Worm (Caenorhabditis elegans) whole organism, L3 larva: ENCODE measurements around the gene irld-61.

Experiments used
- aly-2 ChIP-seq: fragments of 150-350 bp; optimal IDR thresholded peaks from 2 replicates; lab custom pipeline; 2014; ENCODE audit warnings: missing biosample characterization, missing genetic modification characterization
- ama-1 ChIP-seq: fragments of 150-350 bp; optimal IDR thresholded peaks from 2 replicates; lab custom pipeline; 2018
- daf-12 ChIP-seq: fragments of 150-350 bp; optimal IDR thresholded peaks from 2 replicates; lab custom pipeline; 2014; ENCODE audit warnings: missing biosample characterization, missing genetic modification reagents, missing genetic modification characterization
- elt-2 ChIP-seq: sonication (generic microtip); optimal IDR thresholded peaks from 2 replicates; lab custom pipeline; 2016; ENCODE audit warnings: missing genetic modification reagents, mild to moderate bottlenecking, missing genetic modification characterization, missing compliant biosample characterization
- fos-1 ChIP-seq: fragments of 150-350 bp; optimal IDR thresholded peaks from 2 replicates; lab custom pipeline; 2014; ENCODE audit warnings: missing biosample characterization, missing genetic modification characterization
- lin-15B ChIP-seq: fragments of 150-350 bp; optimal IDR thresholded peaks from 2 replicates; lab custom pipeline; 2014; ENCODE audit warnings: missing biosample characterization, missing genetic modification characterization
- lin-39 ChIP-seq: fragments of 150-350 bp; optimal IDR thresholded peaks from 2 replicates; lab custom pipeline; 2018; ENCODE audit warnings: missing biosample characterization, missing genetic modification reagents, missing genetic modification characterization
- nhr-12 ChIP-seq: fragments of 150-350 bp; optimal IDR thresholded peaks from 2 replicates; lab custom pipeline; 2014; ENCODE audit warnings: missing biosample characterization, missing genetic modification characterization
- nhr-25 ChIP-seq: sonication (generic microtip); optimal IDR thresholded peaks from 2 replicates; lab custom pipeline; 2017; ENCODE audit warnings: missing biosample characterization, missing genetic modification characterization
- nhr-28 ChIP-seq: fragments of 150-350 bp; optimal IDR thresholded peaks from 2 replicates; lab custom pipeline; 2014; ENCODE audit warnings: missing biosample characterization, missing genetic modification characterization
- tbx-2 ChIP-seq: sonication (generic microtip); optimal IDR thresholded peaks from 2 replicates; lab custom pipeline; 2016; ENCODE audit warnings: mild to moderate bottlenecking, missing genetic modification characterization, missing compliant biosample characterization
- unc-39 ChIP-seq: sonication (generic microtip); optimal IDR thresholded peaks from 4 replicates; lab custom pipeline; 2017; ENCODE audit warnings: missing biosample characterization, missing genetic modification characterization
- unc-62 ChIP-seq: fragments of 150-350 bp; sonication (generic microtip); optimal IDR thresholded peaks from 4 replicates; lab custom pipeline; 2014; ENCODE audit warnings: missing biosample characterization, missing genetic modification reagents, missing genetic modification characterization
- zag-1 ChIP-seq: fragments of 150-350 bp; optimal IDR thresholded peaks from 2 replicates; lab custom pipeline; 2014; ENCODE audit warnings: missing biosample characterization, missing genetic modification characterization

DNA sequence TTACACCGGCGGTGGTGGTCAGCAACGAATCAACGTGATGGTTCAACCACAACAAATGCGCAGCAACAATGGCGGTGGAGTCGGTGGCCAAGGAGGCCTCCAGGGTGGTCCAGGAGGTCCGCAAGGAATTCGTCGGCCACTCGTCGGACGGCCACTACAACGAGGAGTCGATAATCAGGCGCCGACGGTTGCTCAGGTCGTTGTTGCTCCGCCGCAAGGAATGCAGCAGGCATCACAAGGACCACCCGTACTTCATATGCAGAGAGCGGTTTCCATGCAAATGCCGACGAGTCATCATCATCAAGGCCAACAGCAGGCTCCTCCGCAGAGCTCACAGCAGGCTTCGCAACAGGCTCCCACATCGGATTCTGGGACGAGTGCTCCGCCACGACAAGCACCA lies 20.8 kb upstream of the irld-61 start:
- TF ChIP-seq unc-39 (no peak), nhr-28 (tag; lab: Kevin White, UChicago) (no peak), unc-62 (GFP tag; lab: Kevin White, UChicago) (no peak), lin-39 (tag; lab: Kevin White, UChicago) (no peak), tbx-2 (tag; lab: Kevin White, UChicago) (no peak), lin-15B (tag; lab: Kevin White, UChicago) (no peak), fos-1 (tag; lab: Kevin White, UChicago) (no peak), nhr-25 (tag; lab: Kevin White, UChicago) (no peak), zag-1 (tag; lab: Kevin White, UChicago) (no peak), ama-1 (lab: Kevin White, UChicago) (no peak), nhr-12 (no peak), daf-12 (tag; lab: Kevin White, UChicago) (no peak), elt-2 (tag; lab: Kevin White, UChicago) (no peak), aly-2 (tag; lab: Kevin White, UChicago) (no peak)
